Worm (Caenorhabditis elegans): ENCODE data around the gene svh-1.

- TF ChIP-seq egrh-3 (GFP tag; IDR thresholded peaks at IDR 0.05), result no peak
- TF ChIP-seq hsf-1 (GFP tag; IDR thresholded peaks at IDR 0.05), result no peak
- TF ChIP-seq ama-1 (optimal IDR thresholded peaks at IDR 0.05), result no peak
- TF ChIP-seq ama-1 (GFP tag; optimal IDR thresholded peaks at IDR 0.05), result no peak
- TF ChIP-seq efl-1 (GFP tag; optimal IDR thresholded peaks at IDR 0.05), result no peak
Measured at ce11 chrIV:8223055-8223454, 16.6 kb downstream of the svh-1 start.
